Fruit fly (Drosophila melanogaster): ENCODE measurements around the gene emb.
A peak's percentile ranks its signal among the peaks of the same experiment; 100 is the strongest.

emb gene

DNA sequence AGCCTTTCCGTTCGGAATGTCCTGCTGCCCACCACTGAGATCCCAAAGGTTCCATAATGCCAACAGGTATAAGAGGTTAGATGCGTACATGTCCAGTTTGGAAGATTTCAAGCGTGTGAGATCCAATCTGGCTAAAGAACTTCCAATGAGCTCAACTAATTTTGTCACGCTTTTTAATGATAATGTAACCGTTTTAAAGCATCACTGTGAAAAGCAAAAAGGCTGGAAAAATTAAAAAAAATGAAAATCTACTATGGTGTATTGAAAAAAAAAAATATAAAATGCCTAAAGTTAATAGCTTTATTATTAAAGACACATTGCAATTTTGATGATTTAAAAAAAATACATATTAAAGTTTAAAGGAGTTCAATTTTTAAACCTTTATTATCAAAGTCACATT lies 10.3 kb upstream of the emb start, which contains the start of gene Acp29AB:
TSS of gene Acp29AB (minus strand) at position 101 of the 400 bp plus-strand sequence.
- TF ChIP-seq toe (GFP tag; optimal IDR thresholded peaks at IDR 0.05) = no peak
- TF ChIP-seq Crg-1 (GFP tag; optimal IDR thresholded peaks at IDR 0.05) = no peak
- TF ChIP-seq CG11617 (GFP tag; optimal IDR thresholded peaks at IDR 0.05) = no peak
- TF ChIP-seq kay (GFP tag; ENCODE audit: borderline replicate concordance) = peak; percentile 62

DNA sequence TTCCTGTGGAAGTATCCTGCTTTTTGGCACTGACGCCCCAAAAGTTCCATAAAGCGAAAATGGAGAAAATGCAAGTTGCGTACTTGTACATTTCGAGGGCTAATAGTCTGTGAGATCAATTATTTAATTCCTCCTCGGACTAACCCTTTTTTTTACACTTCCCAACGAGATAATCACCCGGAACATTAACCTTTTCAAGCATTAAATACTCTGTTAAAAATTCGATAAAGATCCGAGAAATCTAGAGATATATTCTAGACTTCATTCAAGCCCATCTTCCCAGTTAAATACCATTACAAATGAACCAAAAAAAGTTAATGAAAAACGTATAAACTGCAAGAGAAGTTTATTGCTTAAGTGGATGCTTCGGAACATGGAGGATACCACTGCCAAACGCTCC lies 9.2 kb upstream of the emb start, which contains the start of gene lectin-29Ca:
TSS of gene lectin-29Ca (minus strand) at position 101 of the 400 bp plus-strand sequence.
- no peak for TF ChIP-seq bab1 (GFP tag; optimal IDR thresholded peaks at IDR 0.05)
- no peak for TF ChIP-seq CG12768 (GFP tag; optimal IDR thresholded peaks at IDR 0.05)
- TF ChIP-seq cic (GFP tag; optimal IDR thresholded peaks at IDR 0.05) = no peak
- no peak for TF ChIP-seq pad (GFP tag; optimal IDR thresholded peaks at IDR 0.05)
- TF ChIP-seq CG11617 (GFP tag; optimal IDR thresholded peaks at IDR 0.05) = no peak
- TF ChIP-seq ovo (GFP tag; optimal IDR thresholded peaks at IDR 0.05) = no peak
- no peak for TF ChIP-seq Clk (GFP tag; optimal IDR thresholded peaks at IDR 0.05)
- no peak for TF ChIP-seq Hr96 (GFP tag; optimal IDR thresholded peaks at IDR 0.05)
- TF ChIP-seq toe (GFP tag; optimal IDR thresholded peaks at IDR 0.05) = no peak
- TF ChIP-seq CG7101 (tag; optimal IDR thresholded peaks at IDR 0.05) = no peak
- TF ChIP-seq CG5204 (GFP tag; optimal IDR thresholded peaks at IDR 0.05) = no peak
- TF ChIP-seq Crg-1 (GFP tag; optimal IDR thresholded peaks at IDR 0.05) = no peak
- TF ChIP-seq kay (GFP tag; ENCODE audit: borderline replicate concordance) = no peak
- no peak for TF ChIP-seq Mnt (GFP tag; optimal IDR thresholded peaks at IDR 0.05)
- no peak for TF ChIP-seq CG1620 (GFP tag; optimal IDR thresholded peaks at IDR 0.05)
- TF ChIP-seq CG33017 (tag; optimal IDR thresholded peaks at IDR 0.05) = no peak
- no peak for TF ChIP-seq cnc (optimal IDR thresholded peaks at IDR 0.05)
- no peak for TF ChIP-seq CG14711 (tag; optimal IDR thresholded peaks at IDR 0.05)
- no peak for TF ChIP-seq CG7045 (GFP tag; optimal IDR thresholded peaks at IDR 0.05)

DNA sequence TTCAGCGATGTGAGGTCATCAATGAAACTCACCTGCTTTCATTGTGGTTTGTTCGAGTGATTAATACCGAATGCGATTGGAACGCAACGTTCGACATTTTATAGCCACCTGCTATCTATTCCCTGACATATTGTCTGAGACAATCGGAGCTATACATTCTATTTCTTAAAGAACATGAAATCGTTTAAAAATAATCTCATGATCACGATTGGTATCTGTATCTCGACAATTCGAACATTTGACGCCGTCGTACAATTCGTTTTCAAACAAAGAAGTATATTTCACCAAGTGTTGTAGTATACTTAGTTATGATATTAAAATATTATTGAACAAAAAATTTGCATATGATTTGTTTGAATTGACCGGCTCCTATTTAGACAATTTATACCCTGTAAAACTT lies 8.5 kb upstream of the emb start, which contains the start of gene Peritrophin-15b:
TSS of gene Peritrophin-15b (minus strand) at position 101 of the 400 bp plus-strand sequence.
- TF ChIP-seq Mnt (GFP tag; optimal IDR thresholded peaks at IDR 0.05) (no peak), CG7101 (tag; optimal IDR thresholded peaks at IDR 0.05) (no peak), pad (GFP tag; optimal IDR thresholded peaks at IDR 0.05) (no peak), Clk (GFP tag; optimal IDR thresholded peaks at IDR 0.05) (no peak), bab1 (GFP tag; optimal IDR thresholded peaks at IDR 0.05) (no peak), Crg-1 (GFP tag; optimal IDR thresholded peaks at IDR 0.05) (no peak), tj (GFP tag; optimal IDR thresholded peaks at IDR 0.05) (no peak), CG7045 (GFP tag; optimal IDR thresholded peaks at IDR 0.05) (no peak), cic (GFP tag; optimal IDR thresholded peaks at IDR 0.05) (no peak), CG1620 (GFP tag; optimal IDR thresholded peaks at IDR 0.05) (no peak), CG12768 (GFP tag; optimal IDR thresholded peaks at IDR 0.05) (no peak), toe (GFP tag; optimal IDR thresholded peaks at IDR 0.05) (no peak)

dm6 chr2L:8395996-8396699 lies 7.2 kb upstream of the emb start, which contains the start of the genes Peritrophin-15a and CG13385:
Gene Peritrophin-15a (minus strand): TSS chr2L:8396096.
Gene CG13385 (plus strand): TSS chr2L:8396649.
- TF ChIP-seq pad (GFP tag; optimal IDR thresholded peaks at IDR 0.05) (no peak), kay (GFP tag; ENCODE audit: borderline replicate concordance) (no peak), Clk (GFP tag; optimal IDR thresholded peaks at IDR 0.05) (no peak), cic (GFP tag; optimal IDR thresholded peaks at IDR 0.05) (no peak), Hr96 (GFP tag; optimal IDR thresholded peaks at IDR 0.05) (no peak), toe (GFP tag; optimal IDR thresholded peaks at IDR 0.05) (no peak)

dm6 chr2L:8398721-8399120 lies 4.7 kb upstream of the emb start, which contains the start of gene CG13386:
Gene CG13386 (plus strand): TSS chr2L:8399021.
- no peak for TF ChIP-seq CG33017 (tag; optimal IDR thresholded peaks at IDR 0.05)
- no peak for TF ChIP-seq Crg-1 (GFP tag; optimal IDR thresholded peaks at IDR 0.05)
- no peak for TF ChIP-seq CG11617 (GFP tag; optimal IDR thresholded peaks at IDR 0.05)
- TF ChIP-seq Mnt (GFP tag; optimal IDR thresholded peaks at IDR 0.05) = no peak
- no peak for TF ChIP-seq cnc (optimal IDR thresholded peaks at IDR 0.05)
- no peak for TF ChIP-seq CG14711 (tag; optimal IDR thresholded peaks at IDR 0.05)
- no peak for TF ChIP-seq CG7101 (tag; optimal IDR thresholded peaks at IDR 0.05)
- TF ChIP-seq CG12768 (GFP tag; optimal IDR thresholded peaks at IDR 0.05) = no peak
- no peak for TF ChIP-seq CG1620 (GFP tag; optimal IDR thresholded peaks at IDR 0.05)

DNA sequence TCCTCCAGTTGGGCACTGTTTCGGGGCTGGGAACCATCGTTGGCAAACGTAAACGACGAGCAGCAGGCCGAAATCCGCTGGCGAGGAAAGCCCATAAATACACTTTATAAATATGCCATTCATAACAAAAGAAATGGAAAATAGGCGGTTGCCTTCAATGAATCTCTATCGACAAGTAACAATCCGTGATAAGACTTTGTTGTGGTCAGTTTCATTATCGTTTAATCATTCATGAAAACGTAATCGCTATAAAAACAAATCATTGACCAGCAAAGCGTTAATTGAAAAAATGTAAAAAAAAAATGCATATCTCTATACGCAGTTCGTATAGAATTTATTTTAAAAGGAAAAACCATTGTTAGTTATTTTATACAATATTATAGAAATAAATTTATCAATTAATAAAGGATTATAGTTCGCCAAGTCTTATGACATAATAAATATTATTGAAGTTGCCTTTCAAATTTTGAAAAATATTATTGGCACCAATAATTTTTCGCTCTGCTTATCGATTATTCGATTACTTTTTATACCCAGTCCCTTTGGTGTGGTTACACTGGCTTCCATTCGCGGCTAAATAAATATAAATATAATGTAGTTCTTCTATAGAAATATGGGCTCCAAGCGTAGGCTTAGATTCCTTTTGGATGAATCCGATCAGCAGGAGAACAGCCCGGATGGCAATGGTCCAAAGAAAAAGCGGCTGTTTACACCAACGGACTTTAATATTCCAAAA lies 3.3 kb upstream of the emb start, which contains the start of gene CG31898:
TSS of gene CG31898 (plus strand) at position 559 of the 736 bp plus-strand sequence.
- no peak for TF ChIP-seq Clk (GFP tag; optimal IDR thresholded peaks at IDR 0.05)
- peak; percentile 79 for TF ChIP-seq cic (GFP tag; optimal IDR thresholded peaks at IDR 0.05)
- no peak for TF ChIP-seq Mnt (GFP tag; optimal IDR thresholded peaks at IDR 0.05)
- peak; percentile 26 for TF ChIP-seq bab1 (GFP tag; optimal IDR thresholded peaks at IDR 0.05)

dm6 chr2L:8402928-8403285 lies 466 bp upstream of the emb start, which contains the start of gene fy:
Gene fy (minus strand): TSS chr2L:8403280.
- TF ChIP-seq tj (GFP tag; optimal IDR thresholded peaks at IDR 0.05) (no peak), CG11617 (GFP tag; optimal IDR thresholded peaks at IDR 0.05) (no peak), Hr96 (GFP tag; optimal IDR thresholded peaks at IDR 0.05) (no peak), cnc (optimal IDR thresholded peaks at IDR 0.05) (no peak), CG12768 (GFP tag; optimal IDR thresholded peaks at IDR 0.05) (no peak), CG7101 (tag; optimal IDR thresholded peaks at IDR 0.05) (no peak), ovo (GFP tag; optimal IDR thresholded peaks at IDR 0.05) (no peak), cic (GFP tag; optimal IDR thresholded peaks at IDR 0.05) (no peak), Crg-1 (GFP tag; optimal IDR thresholded peaks at IDR 0.05) (no peak), Clk (GFP tag; optimal IDR thresholded peaks at IDR 0.05) (no peak), bab1 (GFP tag; optimal IDR thresholded peaks at IDR 0.05) (no peak), pad (GFP tag; optimal IDR thresholded peaks at IDR 0.05) (no peak), Mnt (GFP tag; optimal IDR thresholded peaks at IDR 0.05) (no peak), CG5204 (GFP tag; optimal IDR thresholded peaks at IDR 0.05) (no peak), CG14711 (tag; optimal IDR thresholded peaks at IDR 0.05) (no peak), kay (GFP tag; ENCODE audit: borderline replicate concordance) (no peak), CG1620 (GFP tag; optimal IDR thresholded peaks at IDR 0.05) (no peak)
